Fruit fly (Drosophila melanogaster) whole organism: Measurements from ENCODE around the gene CG7362.

Experiments used
- EcR ChIP-seq, 2 experiments: fragments of >200 bp; optimal IDR thresholded peaks; 2 replicates each; lab custom pipeline; 2017; ENCODE audit warnings: missing biosample characterization in 2 of 2, missing genetic modification characterization in 2 of 2, missing genetic modification reagents in 2 of 2
- pan ChIP-seq: fragments of >200 bp; optimal IDR thresholded peaks from 2 replicates; lab custom pipeline; 2017
- usp ChIP-seq: fragments of >200 bp; optimal IDR thresholded peaks from 2 replicates; lab custom pipeline; 2017; ENCODE audit warnings: missing biosample characterization, missing genetic modification characterization, mixed read lengths

DNA sequence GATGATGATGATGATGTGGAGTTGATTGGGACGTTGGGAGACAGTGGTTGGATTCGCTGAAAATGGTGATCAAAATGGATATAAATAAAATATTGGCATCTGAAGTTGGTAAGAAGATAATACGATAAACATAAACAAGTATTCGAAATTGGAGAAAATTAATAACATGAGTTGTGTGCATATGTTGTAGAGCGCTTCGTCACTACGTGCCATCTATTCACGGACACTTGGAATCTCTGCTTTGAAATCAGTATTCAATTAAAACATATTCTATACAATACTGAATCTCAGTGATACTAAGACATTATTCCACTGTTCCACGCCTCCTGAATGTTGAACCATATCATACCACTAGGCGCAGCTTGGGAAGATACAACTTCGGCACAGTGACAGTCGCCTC lies 31.1 kb upstream of the CG7362 start:
- TF ChIP-seq EcR (GFP tag; optimal IDR thresholded peaks at IDR 0.05; lab: Kevin White, UChicago) (no peak), pan (lab: Kevin White, UChicago) (no peak), usp (no peak)
